Fruit fly (Drosophila melanogaster): ENCODE data around the gene Dph5.

The Dph5 gene

DNA sequence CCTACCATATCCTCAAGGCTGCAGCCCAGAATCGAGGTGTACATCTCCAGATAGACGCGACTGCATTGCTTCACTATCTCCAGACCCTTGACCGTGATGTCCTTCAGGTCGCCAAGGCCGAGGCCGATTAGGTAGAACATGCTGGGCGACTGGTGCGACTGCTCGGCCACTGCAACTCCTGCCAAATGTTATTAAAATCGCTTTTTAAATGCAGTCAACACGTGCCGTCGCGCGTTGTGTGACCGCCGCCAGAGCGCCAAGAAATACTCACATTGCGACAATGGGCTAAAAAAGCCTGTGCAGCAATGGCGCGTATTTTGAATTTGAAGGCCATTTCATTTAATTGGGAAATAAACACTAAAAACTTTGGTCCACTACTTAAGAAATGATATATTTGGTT, at the start of gene Dph5:
TSS of gene Dph5 (minus strand) at position 245 of the 400 bp plus-strand sequence.
- no peak for TF ChIP-seq Myc (optimal IDR thresholded peaks at IDR 0.05)
- no peak for TF ChIP-seq psq (optimal IDR thresholded peaks at IDR 0.05)
- TF ChIP-seq insv (optimal IDR thresholded peaks at IDR 0.05) = no peak
- no peak for TF ChIP-seq Sin3A (optimal IDR thresholded peaks at IDR 0.05)
- TF ChIP-seq h (optimal IDR thresholded peaks at IDR 0.05) = no peak
- TF ChIP-seq ttk (optimal IDR thresholded peaks at IDR 0.05) = no peak

DNA sequence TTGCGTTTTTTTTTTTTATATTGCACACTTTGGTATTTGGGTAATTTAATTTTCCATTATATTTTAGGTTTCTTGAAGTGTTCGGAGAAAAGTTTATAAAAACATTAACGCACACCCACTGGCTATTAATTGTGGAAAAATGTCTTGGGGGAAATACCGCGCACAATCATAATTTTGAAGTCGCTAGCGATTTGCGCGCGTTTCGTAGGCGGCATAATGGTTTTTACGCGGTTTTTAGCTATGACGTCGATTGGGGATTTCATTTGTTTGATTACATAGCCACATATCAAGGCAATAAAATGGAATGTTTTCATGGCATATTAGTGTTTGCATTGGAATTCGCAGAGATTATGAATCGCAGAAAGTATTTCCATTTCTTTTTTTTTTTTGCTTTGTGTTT, 49.2 kb upstream of the Dph5 start:
- no peak for TF ChIP-seq Myc (optimal IDR thresholded peaks at IDR 0.05)
- TF ChIP-seq Sin3A (optimal IDR thresholded peaks at IDR 0.05) = no peak
- no peak for TF ChIP-seq psq (optimal IDR thresholded peaks at IDR 0.05)
- TF ChIP-seq insv (optimal IDR thresholded peaks at IDR 0.05) = no peak
- no peak for TF ChIP-seq h (optimal IDR thresholded peaks at IDR 0.05)
- TF ChIP-seq ttk (optimal IDR thresholded peaks at IDR 0.05) = no peak

DNA sequence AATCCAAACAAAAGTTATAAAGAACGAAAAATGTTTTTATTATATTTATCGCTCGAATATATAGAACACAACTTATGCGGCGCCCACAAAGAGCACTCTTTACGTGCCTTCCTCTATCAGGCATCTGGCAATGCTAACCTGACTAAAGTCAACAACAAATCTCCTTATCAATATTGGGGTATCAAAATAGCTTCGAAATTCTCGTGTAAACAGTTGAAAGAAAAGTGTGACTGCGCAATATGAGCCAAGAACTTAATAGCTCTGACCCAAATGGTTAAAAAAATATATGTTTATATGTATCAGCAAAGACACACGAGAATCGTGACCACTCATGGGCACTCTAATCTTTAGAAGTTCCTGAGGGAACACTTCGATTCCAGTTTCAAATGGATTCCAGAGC, 48.1 kb upstream of the Dph5 start:
- TF ChIP-seq Sin3A (optimal IDR thresholded peaks at IDR 0.05) (no peak), ttk (optimal IDR thresholded peaks at IDR 0.05) (no peak), psq (optimal IDR thresholded peaks at IDR 0.05) (no peak), insv (optimal IDR thresholded peaks at IDR 0.05) (no peak), Myc (optimal IDR thresholded peaks at IDR 0.05) (no peak)

DNA sequence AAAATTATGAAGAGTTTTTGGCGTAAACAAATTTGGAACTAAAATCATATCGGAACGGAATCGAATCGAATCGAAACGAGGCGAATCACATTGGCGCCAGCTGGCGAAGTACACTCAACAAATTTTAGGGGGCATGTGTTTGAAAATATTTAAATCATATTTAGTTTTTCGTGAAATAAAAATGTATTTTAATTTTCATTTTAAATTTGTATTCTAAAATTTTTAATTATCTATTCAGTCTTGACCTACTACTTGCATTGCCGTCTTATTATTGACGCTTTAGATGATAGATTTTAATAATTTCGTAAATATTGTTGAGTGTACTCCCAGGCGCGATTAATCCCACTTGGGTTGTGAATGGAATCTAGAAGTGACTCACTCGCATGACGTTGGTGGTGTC, 46.1 kb upstream of the Dph5 start:
- TF ChIP-seq psq (optimal IDR thresholded peaks at IDR 0.05) = no peak
- no peak for TF ChIP-seq Myc (optimal IDR thresholded peaks at IDR 0.05)
- no peak for TF ChIP-seq h (optimal IDR thresholded peaks at IDR 0.05)

DNA sequence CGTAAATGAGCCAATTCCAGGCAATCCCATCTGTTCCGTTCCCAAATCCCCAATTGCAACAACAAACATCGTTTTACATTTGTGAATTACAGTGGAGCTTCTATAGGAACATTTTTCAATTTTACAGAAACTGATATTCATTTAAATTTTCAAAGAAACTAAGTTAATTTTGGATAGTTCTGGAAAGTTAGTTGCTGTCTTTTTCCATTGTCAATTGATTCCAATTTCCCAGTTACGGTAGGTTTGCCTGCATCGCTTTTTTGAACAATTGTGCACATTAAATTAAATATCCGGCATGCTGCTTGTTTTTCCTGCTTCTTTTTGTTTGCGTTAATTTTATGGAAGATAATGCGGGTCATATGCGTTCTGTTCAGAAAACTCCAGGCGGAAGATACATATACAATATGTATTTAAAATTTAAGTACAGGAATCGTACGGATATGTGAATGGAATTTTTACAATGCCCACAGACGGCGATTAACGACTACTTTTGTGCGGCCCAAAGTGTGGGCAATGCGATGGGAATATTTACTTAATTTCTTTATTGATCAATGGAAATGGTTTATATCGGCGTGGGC, 45.0 kb upstream of the Dph5 start:
- TF ChIP-seq h (optimal IDR thresholded peaks at IDR 0.05) = no peak

DNA sequence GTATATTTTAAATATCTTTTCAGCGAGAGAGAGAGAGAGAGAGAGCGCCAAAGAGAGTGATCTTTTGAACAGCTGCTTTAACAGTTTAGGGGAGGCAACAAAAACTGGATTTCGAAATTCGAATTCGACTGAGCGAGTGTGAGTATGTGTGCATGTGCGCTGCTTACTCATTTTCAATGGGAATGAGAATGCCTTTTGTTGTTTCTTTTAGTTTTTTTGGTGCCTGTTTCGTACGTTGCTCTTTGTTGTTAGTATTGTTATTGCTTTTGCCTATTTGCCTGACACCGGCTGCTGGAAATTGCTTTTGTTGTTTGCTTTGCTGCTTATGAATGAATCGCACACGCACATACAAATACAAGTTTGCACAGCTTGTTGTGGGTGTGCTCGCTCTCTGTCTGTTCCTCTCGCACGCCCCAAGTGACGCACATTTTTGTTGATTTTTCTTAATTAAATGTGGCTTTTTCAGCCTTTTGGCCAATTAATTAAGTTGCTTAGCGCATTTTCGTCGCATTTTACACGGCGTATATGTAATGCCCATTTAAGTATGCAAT, 43.9 kb upstream of the Dph5 start:
- TF ChIP-seq Myc (optimal IDR thresholded peaks at IDR 0.05) = no peak
- no peak for TF ChIP-seq Sin3A (optimal IDR thresholded peaks at IDR 0.05)
- TF ChIP-seq insv (optimal IDR thresholded peaks at IDR 0.05) = no peak
- TF ChIP-seq ttk (optimal IDR thresholded peaks at IDR 0.05) = no peak
- TF ChIP-seq psq (optimal IDR thresholded peaks at IDR 0.05) = no peak
- no peak for TF ChIP-seq h (optimal IDR thresholded peaks at IDR 0.05)

DNA sequence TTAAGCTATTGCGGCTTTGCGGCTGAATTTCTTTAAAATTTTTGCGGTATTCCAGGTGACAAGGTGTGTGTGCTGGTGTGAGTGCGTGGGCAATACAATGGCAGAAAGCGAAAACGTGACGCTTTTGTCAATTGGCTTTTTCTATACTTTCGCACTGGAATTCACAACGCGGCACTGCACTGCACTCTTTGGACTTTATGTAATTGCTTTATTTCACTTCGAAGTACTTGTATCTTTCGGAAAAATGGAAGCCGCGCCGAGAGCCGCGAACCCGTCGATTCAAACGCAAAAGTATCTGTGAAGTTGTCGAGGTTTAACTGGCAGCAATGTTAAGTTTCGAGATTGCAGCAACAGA, 43.3 kb upstream of the Dph5 start:
- no peak for TF ChIP-seq Myc (optimal IDR thresholded peaks at IDR 0.05)
- no peak for TF ChIP-seq psq (optimal IDR thresholded peaks at IDR 0.05)
- no peak for TF ChIP-seq insv (optimal IDR thresholded peaks at IDR 0.05)
- no peak for TF ChIP-seq ttk (optimal IDR thresholded peaks at IDR 0.05)
- no peak for TF ChIP-seq h (optimal IDR thresholded peaks at IDR 0.05)
- no peak for TF ChIP-seq Sin3A (optimal IDR thresholded peaks at IDR 0.05)

DNA sequence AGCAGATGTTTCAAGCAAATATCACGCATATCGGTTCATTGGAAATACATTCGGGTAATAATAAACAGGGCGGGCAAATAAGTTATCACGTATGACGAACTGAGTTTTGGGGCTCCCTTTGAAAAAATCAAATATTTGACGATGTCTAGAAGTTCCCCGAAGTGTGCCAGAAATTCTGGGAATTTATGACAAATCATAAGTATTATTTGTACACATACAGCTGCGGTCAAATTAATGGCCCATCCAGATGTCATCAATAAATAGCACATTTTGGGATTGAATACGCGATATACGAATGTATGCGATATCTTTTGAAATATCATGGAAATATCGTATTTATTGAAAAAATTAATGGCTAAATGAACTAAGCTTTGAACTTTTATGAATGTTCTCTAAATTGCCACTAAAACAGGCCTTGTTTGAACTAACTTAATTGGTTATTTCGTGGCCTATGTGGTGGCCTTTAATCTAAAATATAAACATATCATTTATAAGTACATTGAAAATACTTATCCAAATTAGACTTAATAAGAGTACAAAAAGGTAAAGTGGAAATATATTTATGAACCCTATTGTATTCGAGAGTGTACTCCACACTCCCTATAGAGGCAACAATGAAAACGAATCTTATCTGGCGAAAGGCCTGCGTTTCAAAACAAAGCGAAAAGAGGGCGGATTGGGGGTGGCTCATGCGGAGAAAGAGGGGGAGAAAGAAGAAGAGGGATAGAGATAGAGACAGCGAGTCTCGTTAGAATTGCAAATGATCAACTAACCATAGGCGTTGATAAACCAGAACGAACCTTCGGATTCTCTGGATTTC, 42.7 kb upstream of the Dph5 start:
- no peak for TF ChIP-seq h (optimal IDR thresholded peaks at IDR 0.05)
- TF ChIP-seq Myc (optimal IDR thresholded peaks at IDR 0.05) = no peak

DNA sequence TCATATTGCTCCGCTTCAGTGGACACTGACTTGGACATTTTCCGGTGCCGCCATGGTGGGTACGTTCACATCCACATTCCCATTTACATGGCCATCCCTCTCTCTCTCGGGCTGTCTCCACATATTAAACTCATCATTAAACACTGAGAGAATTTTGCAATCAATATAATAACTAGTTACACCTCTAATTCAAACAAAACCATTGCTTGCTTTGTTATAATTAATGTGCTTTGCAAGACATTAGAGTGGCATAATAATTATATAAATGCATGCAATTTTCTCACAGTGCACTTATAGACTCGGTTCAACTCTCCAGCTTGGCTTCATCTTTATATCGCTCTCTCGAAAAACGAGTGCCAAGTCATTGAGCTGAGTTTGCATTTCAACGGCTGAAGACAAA, 41.7 kb upstream of the Dph5 start:
- no peak for TF ChIP-seq ttk (optimal IDR thresholded peaks at IDR 0.05)
- TF ChIP-seq insv (optimal IDR thresholded peaks at IDR 0.05) = no peak
- TF ChIP-seq Sin3A (optimal IDR thresholded peaks at IDR 0.05) = no peak

DNA sequence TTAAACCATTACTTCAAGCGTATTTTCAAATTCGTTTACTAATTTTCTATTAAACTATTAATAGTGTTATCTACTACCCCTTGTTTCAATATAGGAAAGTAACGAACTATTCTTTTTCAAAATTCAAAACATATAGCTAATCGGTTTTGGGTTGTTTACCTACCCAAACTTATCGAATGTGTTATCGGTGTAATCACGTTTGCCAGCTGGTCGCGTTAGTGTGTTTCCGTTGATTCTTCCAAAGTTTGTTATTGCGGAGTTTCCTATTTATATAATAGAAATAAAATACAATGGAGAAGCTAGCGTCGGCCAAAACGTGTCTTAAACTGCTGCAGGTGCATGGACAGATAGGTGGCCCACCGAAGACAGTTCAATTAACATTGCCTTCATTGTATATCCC, 35.3 kb upstream of the Dph5 start, which contains the start of gene mRpL45:
TSS of gene mRpL45 (plus strand) at position 213 of the 400 bp plus-strand sequence.
- TF ChIP-seq insv (optimal IDR thresholded peaks at IDR 0.05) = no peak
- no peak for TF ChIP-seq psq (optimal IDR thresholded peaks at IDR 0.05)
- TF ChIP-seq ttk (optimal IDR thresholded peaks at IDR 0.05) = no peak
- TF ChIP-seq Myc (optimal IDR thresholded peaks at IDR 0.05) = no peak
- no peak for TF ChIP-seq Sin3A (optimal IDR thresholded peaks at IDR 0.05)
- no peak for TF ChIP-seq h (optimal IDR thresholded peaks at IDR 0.05)

DNA sequence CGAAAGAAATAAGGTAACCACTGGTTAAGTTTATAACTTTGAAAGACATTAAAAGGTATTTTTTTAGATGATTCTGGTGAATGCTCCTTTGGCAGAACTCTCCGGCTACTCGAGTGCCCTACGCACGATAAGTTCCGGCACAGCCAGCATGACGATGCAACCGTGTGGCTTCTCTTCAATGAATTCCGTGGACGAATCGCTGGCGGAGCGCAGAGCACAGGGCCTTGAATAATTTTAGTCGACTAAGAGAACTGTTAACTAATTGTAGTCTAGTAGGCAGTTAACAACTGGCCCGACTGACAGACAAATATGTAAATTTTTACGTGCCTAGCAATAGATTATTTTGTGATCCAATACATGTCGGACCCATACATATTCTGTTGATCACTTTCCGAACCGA, 33.2 kb upstream of the Dph5 start, which contains the start of gene CG31161:
TSS of gene CG31161 (plus strand) at position 301 of the 400 bp plus-strand sequence.
- TF ChIP-seq insv (optimal IDR thresholded peaks at IDR 0.05) = no peak
- TF ChIP-seq h (optimal IDR thresholded peaks at IDR 0.05) = no peak
- no peak for TF ChIP-seq ttk (optimal IDR thresholded peaks at IDR 0.05)
- TF ChIP-seq Sin3A (optimal IDR thresholded peaks at IDR 0.05) = no peak
- TF ChIP-seq psq (optimal IDR thresholded peaks at IDR 0.05) = no peak
- TF ChIP-seq Myc (optimal IDR thresholded peaks at IDR 0.05) = no peak

DNA sequence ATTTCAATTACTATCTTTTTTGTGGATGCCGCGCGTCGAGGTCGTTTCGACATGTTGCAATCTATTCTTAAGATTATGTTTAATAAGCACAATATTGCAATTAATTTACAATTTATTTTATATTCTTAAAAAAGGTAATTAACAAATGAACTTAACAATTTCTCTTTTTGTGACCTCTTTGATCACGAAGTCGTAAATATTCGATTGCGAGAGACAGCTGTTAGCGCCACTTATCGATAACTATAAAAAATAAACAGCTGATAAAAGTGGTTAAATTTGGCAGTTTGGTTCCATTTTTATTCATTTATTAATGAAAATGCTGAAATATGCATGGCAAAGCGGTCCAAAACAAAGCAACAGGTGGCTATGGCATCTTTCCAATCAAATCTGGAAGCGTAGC, 30.4 kb upstream of the Dph5 start, which contains the start of the genes CG31156 and mRRF2:
TSS of gene CG31156 (minus strand) at position 209 of the 400 bp plus-strand sequence.
TSS of gene mRRF2 (plus strand) at position 239 of the 400 bp plus-strand sequence.
- no peak for TF ChIP-seq psq (optimal IDR thresholded peaks at IDR 0.05)
- no peak for TF ChIP-seq ttk (optimal IDR thresholded peaks at IDR 0.05)
- no peak for TF ChIP-seq insv (optimal IDR thresholded peaks at IDR 0.05)
- no peak for TF ChIP-seq Sin3A (optimal IDR thresholded peaks at IDR 0.05)
- TF ChIP-seq Myc (optimal IDR thresholded peaks at IDR 0.05) = no peak
- no peak for TF ChIP-seq h (optimal IDR thresholded peaks at IDR 0.05)

DNA sequence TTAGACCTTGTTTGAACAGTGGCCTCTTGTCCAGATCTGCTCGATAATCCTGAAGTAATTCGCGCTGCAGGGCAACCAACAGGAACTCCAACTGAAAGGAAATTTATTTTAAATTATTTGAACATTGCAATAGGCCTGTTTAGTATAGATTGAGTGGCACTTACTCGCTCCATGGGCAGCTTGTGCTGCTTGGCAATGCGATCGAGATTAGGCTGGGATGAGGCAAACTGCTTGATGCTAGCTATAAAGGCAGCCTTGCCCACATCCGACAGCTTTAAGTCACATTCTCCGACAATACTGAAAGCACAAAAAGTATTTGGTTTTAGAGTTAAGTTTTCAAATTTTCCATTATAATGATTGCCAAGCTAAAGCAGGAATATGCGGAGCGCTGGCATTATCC, 26.2 kb upstream of the Dph5 start, which contains the start of gene CG13843:
TSS of gene CG13843 (plus strand) at position 301 of the 400 bp plus-strand sequence.
- TF ChIP-seq ttk (optimal IDR thresholded peaks at IDR 0.05) (no peak), h (optimal IDR thresholded peaks at IDR 0.05) (no peak), insv (optimal IDR thresholded peaks at IDR 0.05) (no peak)
